Fruit fly (Drosophila melanogaster): Measurements from ENCODE around the gene Tomosyn.

DNA sequence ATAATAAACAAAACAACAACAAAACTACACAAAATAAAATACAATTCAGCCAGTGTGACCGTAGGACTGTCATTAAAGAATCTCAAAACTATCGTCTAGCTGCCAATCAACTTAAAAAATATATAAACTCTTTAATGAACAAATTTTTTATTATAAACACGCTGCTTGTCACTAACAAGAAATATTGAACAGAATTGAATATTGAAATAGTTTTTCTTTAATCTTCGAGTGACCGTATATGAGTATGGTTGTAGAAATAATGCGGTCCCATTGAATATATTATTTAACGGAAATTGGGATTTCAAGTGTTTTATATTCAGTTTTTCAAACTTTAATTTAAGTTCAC lies 39.3 kb upstream of the Tomosyn start, which contains the start of gene LIMK1:
- TF ChIP-seq Rel (GFP tag; optimal IDR thresholded peaks at IDR 0.05) (no peak), Rel (tag; optimal IDR thresholded peaks at IDR 0.05) (peak; percentile 65), Myc (optimal IDR thresholded peaks at IDR 0.05) (no peak), Dfd (GFP tag; optimal IDR thresholded peaks at IDR 0.05) (no peak), pan (optimal IDR thresholded peaks at IDR 0.05) (no peak), fru (GFP tag; optimal IDR thresholded peaks at IDR 0.05) (no peak), CG32264 (GFP tag; optimal IDR thresholded peaks at IDR 0.05) (no peak), sv (GFP tag; optimal IDR thresholded peaks at IDR 0.05) (no peak)
